Fruit fly (Drosophila melanogaster) whole organism, embryonic: ENCODE data around the gene CG46309.

Experiments used
- Asciz ChIP-seq: fragments of 200-800 bp; sonication (Bioruptor generic); optimal IDR thresholded peaks from 2 replicates; lab custom pipeline; 2017; ENCODE audit warnings: missing biosample characterization, mild to moderate bottlenecking, missing genetic modification characterization, missing genetic modification reagents
- Bdp1 ChIP-seq: fragments of 200-800 bp; sonication (Bioruptor generic); optimal IDR thresholded peaks from 3 replicates; lab custom pipeline; 2016; ENCODE audit warnings: missing biosample characterization, missing genetic modification characterization
- Bteb2 ChIP-seq: fragments of 200-800 bp; sonication (Bioruptor generic); optimal IDR thresholded peaks from 2 replicates; lab custom pipeline; 2016; ENCODE audit warnings: missing biosample characterization, missing genetic modification characterization
- CG11504 ChIP-seq: fragments of 200-800 bp; sonication (Bioruptor generic); optimal IDR thresholded peaks from 3 replicates; lab custom pipeline; 2019; ENCODE audit warnings: missing biosample characterization, mild to moderate bottlenecking, missing genetic modification characterization, moderate library complexity
- CG12769 ChIP-seq: fragments of 200-800 bp; sonication (Bioruptor generic); optimal IDR thresholded peaks from 2 replicates; lab custom pipeline; 2019; ENCODE audit warnings: missing biosample characterization, mild to moderate bottlenecking, missing genetic modification characterization, moderate library complexity
- CG13287 ChIP-seq: fragments of 200-800 bp; sonication (Bioruptor generic); IDR thresholded peaks from 2 replicates; pipeline ENCODE4 v1.3.6; 2022; ENCODE audit warnings: missing biosample characterization, missing genetic modification characterization; ENCODE audit not compliant: partially characterized antibody
- CG13894 ChIP-seq: fragments of 200-800 bp; sonication (Bioruptor generic); optimal IDR thresholded peaks from 3 replicates; lab custom pipeline; 2018; ENCODE audit warnings: missing biosample characterization, mild to moderate bottlenecking, missing genetic modification characterization, moderate library complexity
- CG14860 ChIP-seq: fragments of 200-800 bp; sonication (Bioruptor generic); IDR thresholded peaks from 3 replicates; pipeline ENCODE4 v1.3.6; 2022; ENCODE audit warnings: missing biosample characterization, missing genetic modification characterization; ENCODE audit not compliant: partially characterized antibody
- CG15479 ChIP-seq: fragments of 200-800 bp; sonication (Bioruptor generic); optimal IDR thresholded peaks from 3 replicates; lab custom pipeline; 2019; ENCODE audit warnings: missing biosample characterization, mild to moderate bottlenecking, missing genetic modification characterization, moderate library complexity
- CG2712 ChIP-seq: fragments of 200-800 bp; optimal IDR thresholded peaks from 3 replicates; lab custom pipeline; 2019; ENCODE audit warnings: missing biosample characterization, mild to moderate bottlenecking, missing genetic modification characterization, moderate library complexity
- CG34376 ChIP-seq: fragments of 200-800 bp; sonication (Bioruptor generic); optimal IDR thresholded peaks from 2 replicates; lab custom pipeline; 2018; ENCODE audit warnings: missing biosample characterization, mild to moderate bottlenecking, missing genetic modification characterization
- CG4328 ChIP-seq: fragments of 200-800 bp; sonication (Bioruptor generic); optimal IDR thresholded peaks from 3 replicates; lab custom pipeline; 2017; ENCODE audit warnings: missing biosample characterization, missing genetic modification reagents, missing genetic modification characterization
- CG6175 ChIP-seq: fragments of 200-800 bp; sonication (Bioruptor generic); IDR thresholded peaks from 3 replicates; pipeline ENCODE4 v1.3.6; 2022; ENCODE audit warnings: missing biosample characterization, missing genetic modification characterization
- CG9797 ChIP-seq: fragments of 200-800 bp; sonication (Bioruptor generic); optimal IDR thresholded peaks from 3 replicates; lab custom pipeline; 2018; ENCODE audit warnings: missing biosample characterization, mild to moderate bottlenecking, missing genetic modification characterization
- CG9876 ChIP-seq: fragments of 200-800 bp; sonication (Bioruptor generic); optimal IDR thresholded peaks from 2 replicates; lab custom pipeline; 2016; ENCODE audit warnings: missing biosample characterization, missing genetic modification characterization
- CrebB ChIP-seq: fragments of 200-800 bp; sonication (Bioruptor generic); optimal IDR thresholded peaks from 3 replicates; lab custom pipeline; 2018; ENCODE audit warnings: missing biosample characterization, mild to moderate bottlenecking, missing genetic modification characterization
- D19A ChIP-seq: fragments of 200-800 bp; optimal IDR thresholded peaks from 3 replicates; lab custom pipeline; 2019; ENCODE audit warnings: missing biosample characterization, mild to moderate bottlenecking, missing genetic modification characterization, moderate library complexity
- Deaf1 ChIP-seq: fragments of 200-800 bp; optimal IDR thresholded peaks from 3 replicates; lab custom pipeline; 2019; ENCODE audit warnings: missing biosample characterization, mild to moderate bottlenecking, missing genetic modification characterization, moderate library complexity
- Dfd ChIP-seq, 2 experiments: fragments of >200 bp; optimal IDR thresholded peaks; 2 replicates each; lab custom pipeline; 2017; ENCODE audit warnings: missing biosample characterization in 2 of 2, missing genetic modification characterization in 2 of 2
- Dll ChIP-seq: fragments of 200-800 bp; sonication (Bioruptor generic); IDR thresholded peaks from 4 replicates; pipeline ENCODE4 v1.3.6; 2022; ENCODE audit warnings: missing biosample characterization, missing genetic modification characterization; ENCODE audit not compliant: partially characterized antibody
- Dp ChIP-seq: fragments of 200-800 bp; sonication (Bioruptor generic); optimal IDR thresholded peaks from 2 replicates; lab custom pipeline; 2018; ENCODE audit warnings: missing biosample characterization, mild to moderate bottlenecking, missing genetic modification characterization, moderate library complexity
- E2f2 ChIP-seq: fragments of 200-800 bp; sonication (Bioruptor generic); IDR thresholded peaks from 2 replicates; pipeline ENCODE4 v1.3.6; 2022; ENCODE audit warnings: missing biosample characterization, missing genetic modification characterization
- HLHmδ ChIP-seq: fragments of 200-800 bp; sonication (Bioruptor generic); optimal IDR thresholded peaks from 2 replicates; lab custom pipeline; 2018; ENCODE audit warnings: missing biosample characterization, mild to moderate bottlenecking, missing genetic modification characterization, moderate library complexity
- Med ChIP-seq: fragments of 200-800 bp; sonication (Bioruptor generic); peaks from one replicate; lab custom pipeline; 2016; ENCODE audit warnings: missing biosample characterization, missing genetic modification characterization, mild to moderate bottlenecking, inconsistent platforms, moderate library complexity
- Meics ChIP-seq: fragments of 200-800 bp; sonication (Bioruptor generic); optimal IDR thresholded peaks from 2 replicates; lab custom pipeline; 2017; ENCODE audit warnings: missing biosample characterization, mild to moderate bottlenecking, missing genetic modification characterization
- Mes4 ChIP-seq: fragments of 200-800 bp; sonication (Bioruptor generic); optimal IDR thresholded peaks from 2 replicates; lab custom pipeline; 2016; ENCODE audit warnings: missing biosample characterization, missing genetic modification characterization
- Nf-YA ChIP-seq: fragments of 200-800 bp; sonication (Bioruptor generic); IDR thresholded peaks from 2 replicates; pipeline ENCODE4 v1.3.6; 2022; ENCODE audit warnings: missing biosample characterization, missing genetic modification characterization
- Oaz ChIP-seq: fragments of 200-800 bp; sonication (Bioruptor generic); IDR thresholded peaks from 2 replicates; pipeline ENCODE4 v1.3.6; 2022; ENCODE audit warnings: missing biosample characterization, missing genetic modification characterization
- Pdp1 ChIP-seq, 2 experiments: fragments of 200-800 bp; sonication (Bioruptor generic); optimal IDR thresholded peaks; 3 replicates each; lab custom pipeline; 2016; ENCODE audit warnings: missing biosample characterization in 2 of 2, missing genetic modification characterization in 2 of 2, mild to moderate bottlenecking in 1 of 2, moderate library complexity in 1 of 2
- Ptx1 ChIP-seq: fragments of 200-800 bp; sonication (Bioruptor generic); IDR thresholded peaks from 2 replicates; pipeline ENCODE4 v1.3.6; 2022; ENCODE audit warnings: missing biosample characterization, missing genetic modification characterization
- Spps ChIP-seq: fragments of 200-800 bp; sonication (Bioruptor generic); optimal IDR thresholded peaks from 2 replicates; lab custom pipeline; 2018; ENCODE audit warnings: missing biosample characterization, mild to moderate bottlenecking, missing genetic modification characterization
- Trl ChIP-seq, 3 experiments: fragments of >200 bp in 2 of 3; fragments of 200-800 bp in 1 of 3; sonication (Bioruptor generic) in 1 of 3; optimal IDR thresholded peaks; 2 replicates in 1 of 3; 3 replicates in 2 of 3; lab custom pipeline; 2016 to 2017; ENCODE audit warnings: missing biosample characterization in 1 of 3, missing genetic modification characterization in 1 of 3
- ac ChIP-seq: fragments of 200-800 bp; sonication (Bioruptor generic); optimal IDR thresholded peaks from 3 replicates; lab custom pipeline; 2017; ENCODE audit warnings: missing biosample characterization, mild to moderate bottlenecking, missing genetic modification characterization
- al ChIP-seq: fragments of 200-800 bp; sonication (Bioruptor generic); IDR thresholded peaks from 2 replicates; pipeline ENCODE4 v1.3.6; 2022; ENCODE audit warnings: missing biosample characterization, missing genetic modification characterization
- ash1 ChIP-seq: fragments of 200-800 bp; sonication (Bioruptor generic); optimal IDR thresholded peaks from 2 replicates; lab custom pipeline; 2018; ENCODE audit warnings: missing biosample characterization, mild to moderate bottlenecking, missing genetic modification characterization
- br ChIP-seq: fragments of >200 bp; optimal IDR thresholded peaks from 2 replicates; lab custom pipeline; 2017
- caup ChIP-seq: fragments of 200-800 bp; sonication (Bioruptor generic); optimal IDR thresholded peaks from 3 replicates; lab custom pipeline; 2017; ENCODE audit warnings: missing biosample characterization, mild to moderate bottlenecking, missing genetic modification characterization, moderate library complexity; ENCODE audit not compliant: severe bottlenecking
- crp ChIP-seq, 2 experiments: fragments of 200-800 bp; sonication (Bioruptor generic); optimal IDR thresholded peaks; 2 replicates in 1 of 2; 3 replicates in 1 of 2; lab custom pipeline; 2017; ENCODE audit warnings: missing biosample characterization in 2 of 2, missing genetic modification characterization in 2 of 2, mild to moderate bottlenecking in 1 of 2, moderate library complexity in 1 of 2
- esg ChIP-seq: fragments of 200-800 bp; sonication (Bioruptor generic); conservative IDR thresholded peaks from 2 replicates; pipeline ENCODE4 v1.3.6; 2022; ENCODE audit warnings: missing biosample characterization, missing genetic modification characterization
- ftz-f1 ChIP-seq: fragments of 200-800 bp; sonication (Bioruptor generic); optimal IDR thresholded peaks from 2 replicates; lab custom pipeline; 2016; ENCODE audit warnings: missing biosample characterization, missing genetic modification characterization
- gt ChIP-seq: fragments of 200-800 bp; sonication (Bioruptor generic); IDR thresholded peaks from 2 replicates; pipeline ENCODE4 v1.3.6; 2022; ENCODE audit warnings: missing biosample characterization, missing genetic modification characterization
- ham ChIP-seq: fragments of 200-800 bp; sonication (Bioruptor generic); IDR thresholded peaks from 2 replicates; pipeline ENCODE4 v1.3.6; 2022; ENCODE audit warnings: missing biosample characterization, missing genetic modification characterization
- mam ChIP-seq: fragments of 200-800 bp; sonication (Bioruptor generic); optimal IDR thresholded peaks from 3 replicates; lab custom pipeline; 2016; ENCODE audit warnings: missing biosample characterization, missing genetic modification characterization
- mirr ChIP-seq: fragments of 200-800 bp; sonication (Bioruptor generic); optimal IDR thresholded peaks from 3 replicates; lab custom pipeline; 2018; ENCODE audit warnings: missing biosample characterization, mild to moderate bottlenecking, missing genetic modification characterization
- nerfin-2 ChIP-seq: fragments of 200-800 bp; sonication (Bioruptor generic); IDR thresholded peaks from 2 replicates; pipeline ENCODE4 v1.3.6; 2022; ENCODE audit warnings: missing biosample characterization, missing genetic modification characterization; ENCODE audit not compliant: partially characterized antibody
- pan ChIP-seq, 4 experiments: fragments of >200 bp in 3 of 4; fragments of 200-800 bp in 1 of 4; sonication (Bioruptor generic) in 1 of 4; optimal IDR thresholded peaks in 3 of 4; IDR thresholded peaks in 1 of 4; 2 replicates each; pipeline versions ENCODE4 v1.3.6 to Lab custom; 2017 to 2022; ENCODE audit warnings: missing biosample characterization in 2 of 4, missing genetic modification characterization in 2 of 4, mixed read lengths in 1 of 4
- sisA ChIP-seq: fragments of 200-800 bp; sonication (Bioruptor generic); IDR thresholded peaks from 2 replicates; pipeline ENCODE4 v1.3.6; 2022; ENCODE audit warnings: missing biosample characterization, missing genetic modification characterization
- slbo ChIP-seq: fragments of 200-800 bp; sonication (Bioruptor generic); IDR thresholded peaks from 2 replicates; pipeline ENCODE4 v1.3.6; 2022; ENCODE audit warnings: missing biosample characterization, missing genetic modification characterization
- sqz ChIP-seq: fragments of 200-800 bp; sonication (Bioruptor generic); optimal IDR thresholded peaks from 3 replicates; lab custom pipeline; 2018; ENCODE audit warnings: missing biosample characterization, mild to moderate bottlenecking, missing genetic modification characterization
- tup ChIP-seq: fragments of 200-800 bp; sonication (Bioruptor generic); optimal IDR thresholded peaks from 2 replicates; lab custom pipeline; 2016; ENCODE audit warnings: missing biosample characterization, mild to moderate bottlenecking, missing genetic modification characterization, moderate library complexity

The CG46309 gene

dm6 chr2L:16271486-16271806 is 19.9 kb upstream of the CG46309 start:
- TF ChIP-seq ftz-f1 (GFP tag; lab: Kevin White, UChicago) (peak; percentile 89), CrebB (peak; percentile 16), CG2712 (no peak), CG6175 (no peak), Nf-YA (GFP tag; lab: Robert Waterston, UW) (no peak), HLHmδ (GFP tag; lab: Kevin White, UChicago) (peak; percentile 86), Pdp1 (GFP tag; optimal IDR thresholded peaks at IDR 0.05; lab: Kevin White, UChicago) (peak in 1 of 2 experiments; percentile 17), E2f2 (GFP tag; lab: Robert Waterston, UW) (no peak), Bteb2 (GFP tag; lab: Kevin White, UChicago) (no peak), sqz (GFP tag; lab: Kevin White, UChicago) (peak; percentile 48), CG11504 (peak; percentile 13), D19A (tag; lab: Kevin White, UChicago) (no peak), br (lab: Kevin White, UChicago) (no peak), Dp (GFP tag; lab: Kevin White, UChicago) (peak; percentile 21), Meics (GFP tag; lab: Kevin White, UChicago) (no peak), ham (GFP tag; lab: Robert Waterston, UW) (no peak), Med (GFP tag; lab: Kevin White, UChicago) (peak; percentile 78), pan (optimal IDR thresholded peaks at IDR 0.05; lab: Kevin White, UChicago) (no peak), pan (GFP tag; optimal IDR thresholded peaks at IDR 0.05 in 1 of 2, IDR thresholded peaks at IDR 0.05 in 1 of 2) (no peak), Spps (no peak), Deaf1 (tag; lab: Kevin White, UChicago) (peak; percentile 4), CG4328 (GFP tag; lab: Kevin White, UChicago) (no peak), mam (GFP tag; lab: Kevin White, UChicago) (no peak), CG34376 (GFP tag; lab: Kevin White, UChicago) (peak; percentile 44), nerfin-2 (no peak), al (no peak), Dfd (GFP tag; optimal IDR thresholded peaks at IDR 0.05; lab: Kevin White, UChicago) (no peak), CG9876 (no peak), tup (GFP tag; lab: Kevin White, UChicago) (no peak), Asciz (GFP tag; lab: Kevin White, UChicago) (no peak), CG13894 (tag; lab: Kevin White, UChicago) (peak; percentile 55), ash1 (GFP tag; lab: Kevin White, UChicago) (peak; percentile 43), ac (GFP tag; lab: Kevin White, UChicago) (no peak), Mes4 (GFP tag; lab: Kevin White, UChicago) (no peak), CG13287 (GFP tag; lab: Robert Waterston, UW) (no peak), Bdp1 (GFP tag; lab: Kevin White, UChicago) (no peak), CG9797 (no peak), Dll (GFP tag; lab: Robert Waterston, UW) (no peak), sisA (GFP tag; lab: Robert Waterston, UW) (no peak), CG12769 (peak; percentile 97), CG14860 (no peak), gt (GFP tag; lab: Robert Waterston, UW) (no peak), CG15479 (GFP tag; lab: Kevin White, UChicago) (no peak), caup (no peak), mirr (peak; percentile 88), Trl (optimal IDR thresholded peaks at IDR 0.05; lab: Kevin White, UChicago) (peak; percentile 66 to 89), Trl (GFP tag; optimal IDR thresholded peaks at IDR 0.05; lab: Kevin White, UChicago) (no peak), Oaz (GFP tag; lab: Robert Waterston, UW) (no peak), slbo (no peak), crp (GFP tag; optimal IDR thresholded peaks at IDR 0.05; lab: Kevin White, UChicago) (peak; percentile 23 to 88), esg (GFP tag; lab: Robert Waterston, UW) (no peak), Ptx1 (GFP tag; lab: Robert Waterston, UW) (no peak)
